In genomic region chrIV:7824649-7825048, ce11 we compare ENCODE assay signal across 3 worm cellular contexts.
TF ChIP-seq lines count a peak whose summit lies in the region.

No protein-coding gene starts in this region.

TF ChIP-seq in whole organism, L1 larva, 84 proteins besides CTCF, POLR2A, EP300 and RAD21:
- TF ChIP-seq tbx-2 (tag; optimal IDR thresholded peaks at IDR 0.05; lab: Kevin White, UChicago) (peak; percentile 47), nhr-71 (tag; optimal IDR thresholded peaks at IDR 0.05; lab: Kevin White, UChicago) (peak; percentile 43), grh-1 (GFP tag; IDR thresholded peaks at IDR 0.05; lab: Robert Waterston, UW) (peak; percentile 82), nhr-90 (tag; optimal IDR thresholded peaks at IDR 0.05; lab: Kevin White, UChicago; ENCODE audit: poor library complexity) (peak; percentile 32), rnt-1 (tag; optimal IDR thresholded peaks at IDR 0.05; lab: Kevin White, UChicago) (peak; percentile 7), mep-1 (tag; optimal IDR thresholded peaks at IDR 0.05; lab: Kevin White, UChicago) (peak; percentile 29), nhr-85 (tag; lab: Kevin White, UChicago) (peak; percentile 94), blmp-1 (tag; optimal IDR thresholded peaks at IDR 0.05; lab: Kevin White, UChicago) (peak; percentile 24), snu-23 (GFP tag; optimal IDR thresholded peaks at IDR 0.05; lab: Kevin White, UChicago) (peak; percentile 38), aly-2 (tag; optimal IDR thresholded peaks at IDR 0.05; lab: Kevin White, UChicago) (peak; percentile 23), efl-1 (optimal IDR thresholded peaks at IDR 0.05; lab: Kevin White, UChicago) (no peak), efl-1 (GFP tag; optimal IDR thresholded peaks at IDR 0.05 in 1 of 2; lab: Kevin White, UChicago) (peak in 1 of 2 experiments; percentile 55), efl-3 (GFP tag; optimal IDR thresholded peaks at IDR 0.05; lab: Kevin White, UChicago) (no peak), nhr-20 (tag; optimal IDR thresholded peaks at IDR 0.05; lab: Kevin White, UChicago) (peak; percentile 5), lsy-2 (tag; optimal IDR thresholded peaks at IDR 0.05; lab: Kevin White, UChicago) (peak in 1 of 2 experiments; percentile 31), ceh-82 (tag; optimal IDR thresholded peaks at IDR 0.05; lab: Kevin White, UChicago) (no peak), mef-2 (tag; optimal IDR thresholded peaks at IDR 0.05; lab: Kevin White, UChicago) (no peak), ets-5 (GFP tag; IDR thresholded peaks at IDR 0.05; lab: Robert Waterston, UW) (no peak), lin-14 (GFP tag; optimal IDR thresholded peaks at IDR 0.05; lab: Kevin White, UChicago) (peak; percentile 74)

TF ChIP-seq in whole organism, L2 larva, 48 proteins besides CTCF, POLR2A, EP300 and RAD21:
- TF ChIP-seq R02D3.7 (tag; optimal IDR thresholded peaks at IDR 0.05; lab: Kevin White, UChicago), result no peak
- no peak for TF ChIP-seq aly-2 (tag; optimal IDR thresholded peaks at IDR 0.05; lab: Kevin White, UChicago)
- TF ChIP-seq nhr-25 (tag; optimal IDR thresholded peaks at IDR 0.05; lab: Kevin White, UChicago), result peak; percentile 54
- TF ChIP-seq unc-55 (GFP tag; optimal IDR thresholded peaks at IDR 0.05; lab: Kevin White, UChicago), result no peak
- no peak for TF ChIP-seq F13H6.1 (tag; optimal IDR thresholded peaks at IDR 0.05; lab: Kevin White, UChicago)
- peak; percentile 7 for TF ChIP-seq egl-27 (tag; optimal IDR thresholded peaks at IDR 0.05; lab: Kevin White, UChicago)

TF ChIP-seq in whole organism, L3 larva, 47 proteins besides CTCF, POLR2A, EP300 and RAD21:
- no peak for TF ChIP-seq fkh-10 (GFP tag; optimal IDR thresholded peaks at IDR 0.05; lab: Kevin White, UChicago)
- TF ChIP-seq nhr-23 (tag; optimal IDR thresholded peaks at IDR 0.05; lab: Kevin White, UChicago), result peak; percentile 53
- TF ChIP-seq nhr-25 (tag; optimal IDR thresholded peaks at IDR 0.05; lab: Kevin White, UChicago), result peak; percentile 16
- TF ChIP-seq nhr-77 (tag; optimal IDR thresholded peaks at IDR 0.05; lab: Kevin White, UChicago), result no peak
- TF ChIP-seq nhr-43 (tag; optimal IDR thresholded peaks at IDR 0.05; lab: Kevin White, UChicago; ENCODE audit: poor library complexity, severe bottlenecking), result no peak

Comparison
In these comparisons a context has a peak if more than half of its experiments do, and no peak if none do; other contexts are left out.
1. Of the 22 proteins assayed by ChIP-seq in both whole organism, L1 larva and whole organism, L2 larva: peak only in whole organism, L1 larva: aly-2 and blmp-1; only in whole organism, L2 larva: egl-27; in both: none; in neither: 18; mixed calls (peak in some experiments, not most) for 1.